Worm (Caenorhabditis elegans) whole organism, L3 larva: ENCODE data around the gene srx-23.

Experiments used
- R02D3.7 ChIP-seq: fragments of 150-350 bp; optimal IDR thresholded peaks from 2 replicates; lab custom pipeline; 2014; ENCODE audit warnings: missing biosample characterization, missing genetic modification characterization
- aly-2 ChIP-seq: fragments of 150-350 bp; optimal IDR thresholded peaks from 2 replicates; lab custom pipeline; 2014; ENCODE audit warnings: missing biosample characterization, missing genetic modification characterization
- ceh-9 ChIP-seq: sonication (generic microtip); optimal IDR thresholded peaks from 2 replicates; lab custom pipeline; 2018; ENCODE audit warnings: missing biosample characterization, missing genetic modification characterization
- daf-12 ChIP-seq: fragments of 150-350 bp; optimal IDR thresholded peaks from 2 replicates; lab custom pipeline; 2014; ENCODE audit warnings: missing biosample characterization, missing genetic modification reagents, missing genetic modification characterization
- egl-27 ChIP-seq: sonication (generic microtip); optimal IDR thresholded peaks from 4 replicates; lab custom pipeline; 2017; ENCODE audit warnings: missing biosample characterization, missing genetic modification reagents, missing genetic modification characterization
- egl-5 ChIP-seq: fragments of 150-350 bp; optimal IDR thresholded peaks from 2 replicates; lab custom pipeline; 2017; ENCODE audit warnings: missing biosample characterization, missing genetic modification reagents, missing genetic modification characterization, inconsistent platforms
- elt-1 ChIP-seq: fragments of 150-350 bp; optimal IDR thresholded peaks from 2 replicates; lab custom pipeline; 2014; ENCODE audit warnings: missing biosample characterization, missing genetic modification characterization
- elt-2 ChIP-seq: sonication (generic microtip); optimal IDR thresholded peaks from 2 replicates; lab custom pipeline; 2016; ENCODE audit warnings: missing genetic modification reagents, mild to moderate bottlenecking, missing genetic modification characterization, missing compliant biosample characterization
- elt-3 ChIP-seq, 3 experiments: fragments of 150-350 bp in 1 of 3; sonication (generic microtip) in 2 of 3; optimal IDR thresholded peaks; 2 replicates in 2 of 3; 4 replicates in 1 of 3; lab custom pipeline; 2014 to 2017; ENCODE audit warnings: missing biosample characterization in 3 of 3, missing genetic modification characterization in 3 of 3
- fkh-2 ChIP-seq: fragments of 150-350 bp; optimal IDR thresholded peaks from 2 replicates; lab custom pipeline; 2014; ENCODE audit warnings: missing biosample characterization, missing genetic modification reagents, missing genetic modification characterization
- fos-1 ChIP-seq: fragments of 150-350 bp; optimal IDR thresholded peaks from 2 replicates; lab custom pipeline; 2014; ENCODE audit warnings: missing biosample characterization, missing genetic modification characterization
- hmg-11 ChIP-seq: sonication (generic microtip); optimal IDR thresholded peaks from 2 replicates; lab custom pipeline; 2016; ENCODE audit warnings: missing genetic modification characterization, missing compliant biosample characterization
- jun-1 ChIP-seq: fragments of 150-350 bp; optimal IDR thresholded peaks from 2 replicates; lab custom pipeline; 2014; ENCODE audit warnings: missing biosample characterization, missing genetic modification reagents, missing genetic modification characterization
- lin-15B ChIP-seq: fragments of 150-350 bp; optimal IDR thresholded peaks from 2 replicates; lab custom pipeline; 2014; ENCODE audit warnings: missing biosample characterization, missing genetic modification characterization
- lin-39 ChIP-seq: fragments of 150-350 bp; optimal IDR thresholded peaks from 2 replicates; lab custom pipeline; 2018; ENCODE audit warnings: missing biosample characterization, missing genetic modification reagents, missing genetic modification characterization
- lsy-12 ChIP-seq: sonication (generic microtip); optimal IDR thresholded peaks from 2 replicates; lab custom pipeline; 2016; ENCODE audit warnings: mild to moderate bottlenecking, missing genetic modification characterization, missing compliant biosample characterization
- mdl-1 ChIP-seq: fragments of 150-350 bp; optimal IDR thresholded peaks from 2 replicates; lab custom pipeline; 2014; ENCODE audit warnings: missing biosample characterization, missing genetic modification characterization
- mml-1 ChIP-seq: fragments of 150-350 bp; sonication (generic microtip); optimal IDR thresholded peaks from 3 replicates; lab custom pipeline; 2014; ENCODE audit warnings: missing biosample characterization, missing genetic modification characterization
- nhr-12 ChIP-seq: fragments of 150-350 bp; optimal IDR thresholded peaks from 2 replicates; lab custom pipeline; 2014; ENCODE audit warnings: missing biosample characterization, missing genetic modification characterization
- nhr-23 ChIP-seq: fragments of 150-350 bp; optimal IDR thresholded peaks from 2 replicates; lab custom pipeline; 2014; ENCODE audit warnings: missing biosample characterization, missing genetic modification reagents, missing genetic modification characterization
- nhr-237 ChIP-seq: fragments of 150-350 bp; optimal IDR thresholded peaks from 2 replicates; lab custom pipeline; 2014; ENCODE audit warnings: missing biosample characterization, missing genetic modification characterization
- nhr-25 ChIP-seq: sonication (generic microtip); optimal IDR thresholded peaks from 2 replicates; lab custom pipeline; 2017; ENCODE audit warnings: missing biosample characterization, missing genetic modification characterization
- nhr-43 ChIP-seq: sonication (generic microtip); optimal IDR thresholded peaks from 2 replicates; lab custom pipeline; 2016; ENCODE audit warnings: mild to moderate bottlenecking, missing genetic modification characterization, missing compliant biosample characterization; ENCODE audit not compliant: poor library complexity, severe bottlenecking
- nhr-67 ChIP-seq: fragments of 150-350 bp; optimal IDR thresholded peaks from 2 replicates; lab custom pipeline; 2014; ENCODE audit warnings: missing biosample characterization, missing genetic modification characterization
- nhr-77 ChIP-seq: fragments of 150-350 bp; optimal IDR thresholded peaks from 2 replicates; lab custom pipeline; 2014; ENCODE audit warnings: missing biosample characterization, missing genetic modification characterization
- pqm-1 ChIP-seq: fragments of 150-350 bp; optimal IDR thresholded peaks from 2 replicates; lab custom pipeline; 2017; ENCODE audit warnings: missing biosample characterization, missing genetic modification characterization, inconsistent platforms
- sea-2 ChIP-seq: fragments of 150-350 bp; sonication (generic microtip); optimal IDR thresholded peaks from 4 replicates; lab custom pipeline; 2014; ENCODE audit warnings: missing biosample characterization, missing genetic modification reagents, missing genetic modification characterization
- skn-1 ChIP-seq: fragments of 150-350 bp; optimal IDR thresholded peaks from 2 replicates; lab custom pipeline; 2014; ENCODE audit warnings: missing biosample characterization, missing genetic modification characterization
- snpc-4 ChIP-seq: fragments of 150-350 bp; optimal IDR thresholded peaks from 2 replicates; lab custom pipeline; 2014; ENCODE audit warnings: missing biosample characterization, missing genetic modification characterization
- tbx-2 ChIP-seq: sonication (generic microtip); optimal IDR thresholded peaks from 2 replicates; lab custom pipeline; 2016; ENCODE audit warnings: mild to moderate bottlenecking, missing genetic modification characterization, missing compliant biosample characterization
- unc-39 ChIP-seq: sonication (generic microtip); optimal IDR thresholded peaks from 4 replicates; lab custom pipeline; 2017; ENCODE audit warnings: missing biosample characterization, missing genetic modification characterization
- unc-62 ChIP-seq: fragments of 150-350 bp; sonication (generic microtip); optimal IDR thresholded peaks from 4 replicates; lab custom pipeline; 2014; ENCODE audit warnings: missing biosample characterization, missing genetic modification reagents, missing genetic modification characterization
- zag-1 ChIP-seq: fragments of 150-350 bp; optimal IDR thresholded peaks from 2 replicates; lab custom pipeline; 2014; ENCODE audit warnings: missing biosample characterization, missing genetic modification characterization
- ztf-4 ChIP-seq: fragments of 150-350 bp; optimal IDR thresholded peaks from 2 replicates; lab custom pipeline; 2014; ENCODE audit warnings: missing biosample characterization, missing genetic modification characterization

The srx-23 gene

ce11 chrV:655823-656222, 26.3 kb upstream of the srx-23 start, which contains the start of gene srh-245:
Gene srh-245, minus strand, starts transcription at chrV:655923.
- TF ChIP-seq lin-15B = no peak
- no peak for TF ChIP-seq elt-1
- no peak for TF ChIP-seq elt-2 (tag; lab: Kevin White, UChicago)
- no peak for TF ChIP-seq sea-2 (GFP tag; lab: Kevin White, UChicago)
- no peak for TF ChIP-seq daf-12 (tag; lab: Kevin White, UChicago)
- TF ChIP-seq nhr-237 (tag; lab: Kevin White, UChicago) = no peak
- no peak for TF ChIP-seq unc-62 (GFP tag; lab: Kevin White, UChicago)
- TF ChIP-seq skn-1 = no peak
- no peak for TF ChIP-seq R02D3.7 (tag; lab: Kevin White, UChicago)
- TF ChIP-seq nhr-67 = no peak
- no peak for TF ChIP-seq nhr-12 (tag; lab: Kevin White, UChicago)
- no peak for TF ChIP-seq nhr-77 (tag; lab: Kevin White, UChicago)
- TF ChIP-seq fos-1 (tag; lab: Kevin White, UChicago) = no peak
- no peak for TF ChIP-seq nhr-23
- no peak for TF ChIP-seq mdl-1 (tag; lab: Kevin White, UChicago)
- no peak for TF ChIP-seq pqm-1 (tag; lab: Kevin White, UChicago)
- no peak for TF ChIP-seq aly-2 (tag; lab: Kevin White, UChicago)
- TF ChIP-seq egl-27 (tag; lab: Kevin White, UChicago) = no peak

- TF ChIP-seq snpc-4 (no peak), daf-12 (tag; lab: Kevin White, UChicago) (no peak), egl-5 (tag; lab: Kevin White, UChicago) (no peak), unc-39 (tag; lab: Kevin White, UChicago) (no peak), zag-1 (tag; lab: Kevin White, UChicago) (no peak), jun-1 (tag; lab: Kevin White, UChicago) (no peak), mml-1 (tag; lab: Kevin White, UChicago) (no peak), nhr-43 (no peak), lsy-12 (tag; lab: Kevin White, UChicago) (no peak), ceh-9 (tag; lab: Kevin White, UChicago) (no peak), tbx-2 (no peak), ztf-4 (no peak), fos-1 (tag; lab: Kevin White, UChicago) (no peak), sea-2 (GFP tag; lab: Kevin White, UChicago) (no peak), aly-2 (tag; lab: Kevin White, UChicago) (no peak), lin-39 (tag; lab: Kevin White, UChicago) (no peak), skn-1 (no peak), hmg-11 (no peak), lin-15B (no peak), pqm-1 (tag; lab: Kevin White, UChicago) (no peak)
- TF ChIP-seq, all 47 proteins: peak for 0
These were observed 24.5 kb upstream of the srx-23 start, which contains the start of gene srh-246 for ce11 chrV:657678-658077. Gene srh-246, minus strand, starts transcription at chrV:657778.

- no peak for TF ChIP-seq elt-3 (tag; optimal IDR thresholded peaks at IDR 0.05; lab: Kevin White, UChicago)
- TF ChIP-seq egl-27 (tag; lab: Kevin White, UChicago) = no peak
- TF ChIP-seq tbx-2 = no peak
- TF ChIP-seq ceh-9 (tag; lab: Kevin White, UChicago) = no peak
- no peak for TF ChIP-seq unc-39 (tag; lab: Kevin White, UChicago)
- TF ChIP-seq fkh-2 = no peak
- no peak for TF ChIP-seq R02D3.7 (tag; lab: Kevin White, UChicago)
- TF ChIP-seq sea-2 (GFP tag; lab: Kevin White, UChicago) = no peak
- no peak for TF ChIP-seq nhr-67
- TF ChIP-seq skn-1 = no peak
- no peak for TF ChIP-seq nhr-43
- no peak for TF ChIP-seq snpc-4
- no peak for TF ChIP-seq unc-62 (GFP tag; lab: Kevin White, UChicago)
- no peak for TF ChIP-seq ztf-4
- no peak for TF ChIP-seq elt-1
- TF ChIP-seq mml-1 (tag; lab: Kevin White, UChicago) = no peak
- no peak for TF ChIP-seq nhr-25 (tag; lab: Kevin White, UChicago)
- TF ChIP-seq pqm-1 (tag; lab: Kevin White, UChicago) = no peak
These were observed 21.9 kb upstream of the srx-23 start, which contains the start of gene F31F4.17 for ce11 chrV:660210-660609. Gene F31F4.17, minus strand, starts transcription at chrV:660310.

- TF ChIP-seq nhr-43 (no peak), egl-27 (tag; lab: Kevin White, UChicago) (no peak), nhr-67 (no peak)
- TF ChIP-seq, all 47 proteins: peak for 0
These were observed 17.7 kb upstream of the srx-23 start, which contains the start of the genes F31F4.11 and srh-266 for ce11 chrV:664337-664847. Gene F31F4.11, minus strand, starts transcription at chrV:664437. Gene srh-266, plus strand, starts transcription at chrV:664797.
